Worm (Caenorhabditis elegans) whole organism, L1 larva: Measurements from ENCODE around the gene M162.15.
A peak's percentile ranks its signal among the peaks of the same experiment; 100 is the strongest.

ENCODE experiments used
- C04F5.9 ChIP-seq: sonication (generic microtip); optimal IDR thresholded peaks from 2 replicates; lab custom pipeline; 2016; ENCODE audit warnings: missing genetic modification characterization, missing compliant biosample characterization
- C16A3.4 ChIP-seq: fragments of 150-350 bp; optimal IDR thresholded peaks from 2 replicates; lab custom pipeline; 2014; ENCODE audit warnings: missing biosample characterization, missing genetic modification characterization
- F16B12.6 ChIP-seq: fragments of 150-350 bp; optimal IDR thresholded peaks from 2 replicates; lab custom pipeline; 2014; ENCODE audit warnings: missing biosample characterization, missing genetic modification characterization
- alr-1 ChIP-seq: fragments of 200-800 bp; sonication (Bioruptor generic); optimal IDR thresholded peaks from 2 replicates; lab custom pipeline; 2018; ENCODE audit warnings: borderline replicate concordance, mild to moderate bottlenecking, missing genetic modification characterization, missing compliant biosample characterization
- aly-2 ChIP-seq: fragments of 150-350 bp; optimal IDR thresholded peaks from 2 replicates; lab custom pipeline; 2014; ENCODE audit warnings: missing biosample characterization, missing genetic modification characterization
- ceh-63 ChIP-seq: fragments of 200-800 bp; sonication (Bioruptor generic); optimal IDR thresholded peaks from 2 replicates; lab custom pipeline; 2018; ENCODE audit warnings: mild to moderate bottlenecking, missing genetic modification characterization, missing compliant biosample characterization
- ces-1 ChIP-seq: fragments of 150-350 bp; optimal IDR thresholded peaks from 2 replicates; lab custom pipeline; 2014; ENCODE audit warnings: missing biosample characterization, missing genetic modification reagents, missing genetic modification characterization
- dpl-1 ChIP-seq, 3 experiments: fragments of 150-350 bp in 2 of 3; sonication (generic microtip) in 1 of 3; optimal IDR thresholded peaks; 2 replicates each; lab custom pipeline; 2014 to 2017; ENCODE audit warnings: missing biosample characterization in 3 of 3, missing genetic modification characterization in 3 of 3, missing genetic modification reagents in 3 of 3
- efl-1 ChIP-seq, 4 experiments: fragments of 150-350 bp; optimal IDR thresholded peaks in 3 of 4; peaks in 1 of 4; 1 replicate in 1 of 4; 2 replicates in 3 of 4; lab custom pipeline; 2014; ENCODE audit warnings: missing biosample characterization in 2 of 4, missing genetic modification characterization in 2 of 4, missing genetic modification reagents in 2 of 4
- elt-3 ChIP-seq, 6 experiments: fragments of 150-350 bp in 1 of 6; sonication (generic microtip); optimal IDR thresholded peaks; 2 replicates each; lab custom pipeline; 2017 to 2018; ENCODE audit warnings: missing biosample characterization in 6 of 6, missing genetic modification characterization in 6 of 6, inconsistent platforms in 1 of 6
- ets-5 ChIP-seq: fragments of 200-800 bp; sonication (Bioruptor generic); IDR thresholded peaks from 2 replicates; pipeline ENCODE4 v1.3.6; 2022; ENCODE audit warnings: missing genetic modification characterization, missing compliant biosample characterization
- fkh-4 ChIP-seq: sonication (generic microtip); optimal IDR thresholded peaks from 2 replicates; lab custom pipeline; 2016; ENCODE audit warnings: missing compliant biosample characterization, missing genetic modification characterization, borderline replicate concordance
- fos-1 ChIP-seq: fragments of 150-350 bp; optimal IDR thresholded peaks from 2 replicates; lab custom pipeline; 2014; ENCODE audit warnings: missing biosample characterization, missing genetic modification characterization
- grh-1 ChIP-seq: fragments of 200-800 bp; sonication (Bioruptor generic); IDR thresholded peaks from 2 replicates; pipeline ENCODE4 v1.3.6; 2022; ENCODE audit warnings: missing genetic modification reagents, missing genetic modification characterization, missing compliant biosample characterization
- lin-35 ChIP-seq, 2 experiments: fragments of 150-350 bp; optimal IDR thresholded peaks; 2 replicates each; lab custom pipeline; 2014; ENCODE audit warnings: missing biosample characterization in 2 of 2, missing genetic modification characterization in 2 of 2, missing genetic modification reagents in 2 of 2
- lin-39 ChIP-seq: fragments of 150-350 bp; optimal IDR thresholded peaks from 2 replicates; lab custom pipeline; 2014; ENCODE audit warnings: missing biosample characterization, missing genetic modification reagents, missing genetic modification characterization
- lir-3 ChIP-seq: sonication (generic microtip); optimal IDR thresholded peaks from 2 replicates; lab custom pipeline; 2016; ENCODE audit warnings: mild to moderate bottlenecking, missing genetic modification characterization, moderate library complexity, missing compliant biosample characterization; ENCODE audit not compliant: poor library complexity
- mab-9 ChIP-seq: fragments of 200-800 bp; sonication (Bioruptor generic); IDR thresholded peaks from 2 replicates; pipeline ENCODE4 v1.3.6; 2022; ENCODE audit warnings: missing genetic modification reagents, missing genetic modification characterization, missing compliant biosample characterization
- mdl-1 ChIP-seq, 2 experiments: fragments of 150-350 bp; optimal IDR thresholded peaks; 2 replicates each; lab custom pipeline; 2014 to 2017; ENCODE audit warnings: missing biosample characterization in 2 of 2, missing genetic modification characterization in 2 of 2, inconsistent platforms in 1 of 2
- nhr-11 ChIP-seq: fragments of 150-350 bp; optimal IDR thresholded peaks from 2 replicates; lab custom pipeline; 2014; ENCODE audit warnings: missing biosample characterization, missing genetic modification characterization
- nhr-12 ChIP-seq: sonication (generic microtip); optimal IDR thresholded peaks from 2 replicates; lab custom pipeline; 2017; ENCODE audit warnings: missing biosample characterization, missing genetic modification characterization
- nhr-20 ChIP-seq: sonication (generic microtip); optimal IDR thresholded peaks from 2 replicates; lab custom pipeline; 2016; ENCODE audit warnings: mild to moderate bottlenecking, missing genetic modification characterization, missing compliant biosample characterization
- nhr-237 ChIP-seq: fragments of 150-350 bp; optimal IDR thresholded peaks from 2 replicates; lab custom pipeline; 2014; ENCODE audit warnings: missing biosample characterization, missing genetic modification characterization
- nhr-28 ChIP-seq: fragments of 150-350 bp; optimal IDR thresholded peaks from 2 replicates; lab custom pipeline; 2014; ENCODE audit warnings: missing biosample characterization, missing genetic modification characterization
- nhr-47 ChIP-seq: sonication (generic microtip); optimal IDR thresholded peaks from 2 replicates; lab custom pipeline; 2016; ENCODE audit warnings: mild to moderate bottlenecking, missing genetic modification characterization, moderate library complexity, missing compliant biosample characterization
- nhr-85 ChIP-seq: sonication (generic microtip); peaks from one replicate; lab custom pipeline; 2016; ENCODE audit warnings: missing genetic modification characterization, inconsistent platforms, missing compliant biosample characterization
- pag-3 ChIP-seq: sonication (generic microtip); optimal IDR thresholded peaks from 2 replicates; lab custom pipeline; 2017; ENCODE audit warnings: missing genetic modification characterization, mild to moderate bottlenecking, missing compliant biosample characterization, antibody characterized with exemption, borderline replicate concordance; ENCODE audit not compliant: insufficient read depth
- pax-3 ChIP-seq: fragments of 200-800 bp; sonication (Bioruptor generic); optimal IDR thresholded peaks from 2 replicates; lab custom pipeline; 2018; ENCODE audit warnings: mild to moderate bottlenecking, missing genetic modification characterization, moderate library complexity, missing compliant biosample characterization
- skn-1 ChIP-seq: fragments of 150-350 bp; optimal IDR thresholded peaks from 2 replicates; lab custom pipeline; 2014; ENCODE audit warnings: missing biosample characterization, missing genetic modification characterization
- sox-4 ChIP-seq: sonication (generic microtip); optimal IDR thresholded peaks from 2 replicates; lab custom pipeline; 2016; ENCODE audit warnings: missing genetic modification characterization, missing compliant biosample characterization
- sptf-1 ChIP-seq: fragments of 150-350 bp; optimal IDR thresholded peaks from 2 replicates; lab custom pipeline; 2014; ENCODE audit warnings: missing biosample characterization, missing genetic modification characterization
- sup-37 ChIP-seq: fragments of 200-800 bp; sonication (Bioruptor generic); optimal IDR thresholded peaks from 2 replicates; lab custom pipeline; 2018; ENCODE audit warnings: mild to moderate bottlenecking, missing genetic modification characterization, missing compliant biosample characterization
- swsn-7 ChIP-seq: sonication (generic microtip); optimal IDR thresholded peaks from 2 replicates; lab custom pipeline; 2016; ENCODE audit warnings: missing genetic modification characterization, missing compliant biosample characterization
- xbp-1 ChIP-seq: sonication (generic microtip); optimal IDR thresholded peaks from 2 replicates; lab custom pipeline; 2016; ENCODE audit warnings: missing genetic modification characterization, missing compliant biosample characterization

M162.15 gene

ce11 chrV:19722881-19723280, 48.7 kb downstream of the M162.15 start (continued):
- TF ChIP-seq ets-5 (GFP tag; lab: Robert Waterston, UW) (no peak), xbp-1 (tag; lab: Kevin White, UChicago) (no peak), efl-1 (optimal IDR thresholded peaks at IDR 0.05; lab: Kevin White, UChicago) (no peak), efl-1 (GFP tag; optimal IDR thresholded peaks at IDR 0.05 in 1 of 2; lab: Kevin White, UChicago) (peak in 1 of 2 experiments; percentile 92), F16B12.6 (tag; lab: Kevin White, UChicago) (no peak), lin-39 (no peak), fkh-4 (tag; lab: Kevin White, UChicago) (no peak), pax-3 (tag; lab: Kevin White, UChicago) (no peak), nhr-85 (tag; lab: Kevin White, UChicago) (no peak), nhr-47 (tag; lab: Kevin White, UChicago) (no peak), ceh-63 (no peak), nhr-237 (no peak), ces-1 (GFP tag; lab: Kevin White, UChicago) (no peak), dpl-1 (GFP tag; optimal IDR thresholded peaks at IDR 0.05; lab: Kevin White, UChicago) (no peak), pag-3 (tag; lab: Kevin White, UChicago) (no peak), C04F5.9 (tag; lab: Kevin White, UChicago) (no peak), elt-3 (tag; optimal IDR thresholded peaks at IDR 0.05; lab: Kevin White, UChicago) (no peak), nhr-28 (tag; lab: Kevin White, UChicago) (no peak), nhr-12 (no peak), C16A3.4 (no peak), grh-1 (GFP tag; lab: Robert Waterston, UW) (no peak), lin-35 (GFP tag; optimal IDR thresholded peaks at IDR 0.05; lab: Kevin White, UChicago) (peak in 1 of 2 experiments; percentile 10), swsn-7 (tag; lab: Kevin White, UChicago) (peak; percentile 4), alr-1 (tag; lab: Kevin White, UChicago) (no peak), mdl-1 (tag; optimal IDR thresholded peaks at IDR 0.05; lab: Kevin White, UChicago) (peak in 1 of 2 experiments; percentile 14), sup-37 (no peak), mab-9 (GFP tag; lab: Robert Waterston, UW) (no peak), skn-1 (tag; lab: Kevin White, UChicago) (no peak), sptf-1 (no peak), aly-2 (tag; lab: Kevin White, UChicago) (no peak), nhr-11 (tag; lab: Kevin White, UChicago) (no peak), fos-1 (tag; lab: Kevin White, UChicago) (no peak), nhr-20 (tag; lab: Kevin White, UChicago) (no peak), lir-3 (no peak), sox-4 (tag; lab: Kevin White, UChicago) (no peak)
